Worm (Caenorhabditis elegans): ENCODE measurements around the gene R05D8.7.

DNA sequence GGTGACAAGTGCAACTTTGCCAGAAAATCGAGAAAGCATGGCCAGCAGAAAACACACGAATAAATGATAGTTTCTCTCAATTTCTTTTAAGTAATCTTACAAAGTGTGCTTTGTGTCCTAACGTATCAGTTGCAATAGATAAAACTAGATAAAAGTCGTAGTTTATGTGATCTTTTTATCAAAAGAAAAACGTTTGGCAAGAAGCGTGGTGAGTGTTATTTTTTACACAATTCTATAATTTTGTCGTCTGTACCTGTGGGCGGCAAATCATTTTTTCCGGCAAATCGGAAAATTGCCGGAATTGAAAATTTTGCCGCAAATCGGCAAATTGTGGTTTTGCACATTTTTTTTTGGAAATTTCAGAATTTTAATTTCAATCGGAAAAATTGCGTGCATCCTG lies 4.5 kb upstream of the R05D8.7 start, which contains the start of gene R05D8.9:
- TF ChIP-seq ceh-79 (tag; optimal IDR thresholded peaks at IDR 0.05), result no peak
- TF ChIP-seq pha-4 (tag; optimal IDR thresholded peaks at IDR 0.05), result no peak
- no peak for TF ChIP-seq unc-62 (GFP tag; optimal IDR thresholded peaks at IDR 0.05)
- TF ChIP-seq ztf-22 (GFP tag; optimal IDR thresholded peaks at IDR 0.05), result no peak
- TF ChIP-seq bed-1 (GFP tag; IDR thresholded peaks at IDR 0.05), result no peak

Measured in whole organism, young adult.